Worm (Caenorhabditis elegans) whole organism, young adult: Measurements from ENCODE around the gene evl-20.

Source experiments
- F57C9.4 ChIP-seq: sonication (generic microtip); optimal IDR thresholded peaks from 2 replicates; lab custom pipeline; 2017; ENCODE audit warnings: mild to moderate bottlenecking, missing genetic modification characterization, missing compliant biosample characterization
- ama-1 ChIP-seq, 3 experiments: fragments of 150-350 bp in 1 of 3; sonication (generic microtip) in 2 of 3; optimal IDR thresholded peaks; 2 replicates each; lab custom pipeline; 2014 to 2018; ENCODE audit warnings: missing biosample characterization in 2 of 3, missing genetic modification characterization in 2 of 3, missing genetic modification reagents in 2 of 3
- egrh-3 ChIP-seq: fragments of 200-800 bp; sonication (Bioruptor generic); IDR thresholded peaks from 2 replicates; pipeline ENCODE4 v1.3.6; 2022; ENCODE audit warnings: missing genetic modification reagents, missing genetic modification characterization, missing compliant biosample characterization
- hmg-1.2 ChIP-seq: fragments of 200-800 bp; sonication (Bioruptor generic); IDR thresholded peaks from 2 replicates; pipeline ENCODE4 v1.3.6; 2022; ENCODE audit warnings: missing genetic modification reagents, missing genetic modification characterization, missing compliant biosample characterization
- nhr-27 ChIP-seq: fragments of 200-800 bp; sonication (Bioruptor generic); optimal IDR thresholded peaks from 2 replicates; lab custom pipeline; 2018; ENCODE audit warnings: mild to moderate bottlenecking, missing genetic modification characterization, moderate library complexity, missing compliant biosample characterization
- sea-2 ChIP-seq: fragments of 200-800 bp; sonication (Bioruptor generic); IDR thresholded peaks from 2 replicates; pipeline ENCODE4 v1.3.6; 2022; ENCODE audit warnings: missing genetic modification characterization, missing compliant biosample characterization
- unc-62 ChIP-seq: fragments of 150-350 bp; optimal IDR thresholded peaks from 2 replicates; lab custom pipeline; 2014; ENCODE audit warnings: missing biosample characterization, missing genetic modification reagents, missing genetic modification characterization
- xnd-1 ChIP-seq: sonication (generic microtip); optimal IDR thresholded peaks from 2 replicates; lab custom pipeline; 2016; ENCODE audit warnings: missing genotype, missing genetic modification reagents, missing genetic modification characterization, missing compliant biosample characterization
- ztf-25 ChIP-seq: fragments of 200-800 bp; sonication (Bioruptor generic); IDR thresholded peaks from 2 replicates; pipeline ENCODE4 v1.3.6; 2022; ENCODE audit warnings: missing genetic modification reagents, missing genetic modification characterization, missing compliant biosample characterization

DNA sequence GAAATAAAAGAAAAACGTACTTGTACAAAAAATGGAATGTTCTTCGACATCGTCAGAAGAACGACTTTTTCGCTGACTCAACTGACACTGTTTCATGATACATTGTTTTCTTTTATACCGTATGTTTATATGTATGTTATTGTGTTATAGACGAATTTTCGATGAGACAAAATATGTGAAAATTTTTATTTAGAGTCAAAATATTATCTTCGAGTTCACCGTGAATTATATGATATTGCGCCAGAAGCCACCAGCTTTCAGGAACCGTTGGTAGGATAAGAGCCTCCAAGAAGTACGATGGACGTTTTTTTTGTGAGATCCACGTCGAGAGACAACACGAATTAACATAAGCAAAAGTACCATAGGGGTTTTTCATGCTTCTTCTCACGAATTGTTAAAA is 12.0 kb downstream of the evl-20 start, which contains the start of gene F22B5.6:
- TF ChIP-seq sea-2 (GFP tag; lab: Robert Waterston, UW): no peak
- no peak for TF ChIP-seq nhr-27 (tag; lab: Kevin White, UChicago)
- TF ChIP-seq unc-62 (GFP tag; lab: Kevin White, UChicago): no peak
- TF ChIP-seq ztf-25 (GFP tag; lab: Robert Waterston, UW): no peak
- no peak for TF ChIP-seq ama-1 (optimal IDR thresholded peaks at IDR 0.05; lab: Kevin White, UChicago)
- no peak for TF ChIP-seq ama-1 (GFP tag; optimal IDR thresholded peaks at IDR 0.05; lab: Kevin White, UChicago)
- no peak for TF ChIP-seq xnd-1 (tag; lab: Kevin White, UChicago)
- TF ChIP-seq egrh-3: no peak
- no peak for TF ChIP-seq F57C9.4 (tag; lab: Kevin White, UChicago)
- TF ChIP-seq hmg-1.2 (GFP tag; lab: Robert Waterston, UW): no peak
